Worm (Caenorhabditis elegans): ENCODE results near the gene W10C6.2.

DNA sequence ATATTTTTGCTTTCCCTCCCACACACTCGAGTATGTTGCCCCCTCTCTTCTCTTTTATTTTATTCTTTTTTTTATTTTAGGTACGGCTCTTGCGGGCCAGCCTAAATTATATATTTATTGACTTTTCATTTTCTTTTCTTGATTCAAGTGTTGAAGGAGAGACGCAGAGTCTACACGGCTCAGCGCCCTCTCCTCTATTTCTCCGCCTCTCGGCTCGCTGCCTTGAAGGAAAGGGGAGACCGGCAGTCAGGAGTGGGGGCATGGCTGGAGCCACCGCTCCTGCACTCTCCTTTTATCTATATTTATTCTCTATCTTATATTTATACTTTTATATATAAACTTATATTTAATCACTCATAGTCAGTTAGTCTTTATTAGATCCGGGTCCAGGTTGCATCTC, 44.7 kb upstream of the W10C6.2 start:
- no peak for TF ChIP-seq skn-1 (tag; optimal IDR thresholded peaks at IDR 0.05)
- no peak for TF ChIP-seq arid-1 (GFP tag; conservative IDR thresholded peaks at IDR 0.05)
- no peak for TF ChIP-seq nhr-76 (tag; optimal IDR thresholded peaks at IDR 0.05)
- TF ChIP-seq egl-27 (tag; optimal IDR thresholded peaks at IDR 0.05), result no peak
- no peak for TF ChIP-seq unc-130 (GFP tag; optimal IDR thresholded peaks at IDR 0.05)
- TF ChIP-seq nhr-28 (tag; optimal IDR thresholded peaks at IDR 0.05), result no peak
- no peak for TF ChIP-seq gei-8 (GFP tag; optimal IDR thresholded peaks at IDR 0.05)
- no peak for TF ChIP-seq hlh-11 (tag; optimal IDR thresholded peaks at IDR 0.05)
- TF ChIP-seq tag-97 (GFP tag; IDR thresholded peaks at IDR 0.05), result no peak
- TF ChIP-seq ces-1 (GFP tag; optimal IDR thresholded peaks at IDR 0.05), result no peak
- TF ChIP-seq lin-38 (GFP tag; IDR thresholded peaks at IDR 0.05), result no peak; the same call in none of the 2 replicates
- no peak for TF ChIP-seq D1046.2 (GFP tag; IDR thresholded peaks at IDR 0.05)
- no peak for TF ChIP-seq daf-12 (tag; optimal IDR thresholded peaks at IDR 0.05)

Data from whole organism, L4 larva.